Fruit fly (Drosophila melanogaster) whole organism, wandering third instar larva: ENCODE measurements around the gene CG1635.

Source experiments
- brk ChIP-seq: fragments of 200-800 bp; sonication (Bioruptor generic); optimal IDR thresholded peaks from 2 replicates; lab custom pipeline; 2016; ENCODE audit warnings: missing biosample characterization, mild to moderate bottlenecking, missing genetic modification characterization
- h ChIP-seq: fragments of 200-800 bp; sonication (Bioruptor generic); optimal IDR thresholded peaks from 3 replicates; lab custom pipeline; 2016; ENCODE audit warnings: missing biosample characterization, mild to moderate bottlenecking, missing genetic modification characterization
- pan ChIP-seq: fragments of >200 bp; optimal IDR thresholded peaks from 2 replicates; lab custom pipeline; 2017
- usp ChIP-seq: fragments of >200 bp; optimal IDR thresholded peaks from 2 replicates; lab custom pipeline; 2017; ENCODE audit warnings: missing biosample characterization, missing genetic modification characterization

- TF ChIP-seq usp (no peak), pan (lab: Kevin White, UChicago) (no peak), h (GFP tag; lab: Kevin White, UChicago) (no peak), brk (GFP tag; lab: Kevin White, UChicago) (no peak)
These were observed 11.1 kb upstream of the CG1635 start for dm6 chr3R:31577351-31577750.
